Worm (Caenorhabditis elegans): Measurements from ENCODE around the gene C34E10.9.

DNA sequence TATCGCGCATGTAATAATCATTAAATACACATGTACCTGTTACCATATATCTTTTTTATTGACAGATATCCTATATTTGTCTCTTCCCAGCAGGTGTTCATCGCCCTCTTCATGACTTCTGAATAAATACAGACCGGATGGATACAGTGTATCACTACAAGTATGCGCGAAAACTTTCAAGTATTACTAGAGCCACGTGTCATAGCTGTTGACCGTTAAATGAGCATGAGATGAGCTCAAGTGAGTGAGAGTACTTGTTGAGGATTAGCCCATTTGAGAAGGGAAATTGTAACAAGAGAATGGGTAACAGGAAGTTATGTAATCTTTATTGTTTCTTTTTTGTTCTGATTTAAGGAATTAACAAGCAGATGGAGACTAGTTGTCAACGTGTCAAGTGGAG, 18.1 kb downstream of the C34E10.9 start:
- TF ChIP-seq flt-1 (GFP tag; IDR thresholded peaks at IDR 0.05), result no peak
- no peak for TF ChIP-seq klf-2 (GFP tag; conservative IDR thresholded peaks at IDR 0.05)
- no peak for TF ChIP-seq ref-1 (GFP tag; conservative IDR thresholded peaks at IDR 0.05)
- no peak for TF ChIP-seq tab-1 (GFP tag; IDR thresholded peaks at IDR 0.05)
- TF ChIP-seq ztf-29 (GFP tag; IDR thresholded peaks at IDR 0.05), result no peak
- no peak for TF ChIP-seq T22C8.4 (GFP tag; IDR thresholded peaks at IDR 0.05)
- no peak for TF ChIP-seq ztf-23 (GFP tag; IDR thresholded peaks at IDR 0.05)
- no peak for TF ChIP-seq cog-1 (tag; optimal IDR thresholded peaks at IDR 0.05)

Measured in whole organism, midembryonic.